Fruit fly (Drosophila melanogaster) whole organism, embryonic: ENCODE measurements around the gene put.

Experiments
- CG10462 ChIP-seq: fragments of 200-800 bp; sonication (Bioruptor generic); optimal IDR thresholded peaks from 2 replicates; lab custom pipeline; 2016; ENCODE audit warnings: missing biosample characterization, missing genetic modification characterization
- CG12659 ChIP-seq: fragments of 200-800 bp; sonication (Bioruptor generic); optimal IDR thresholded peaks from 3 replicates; lab custom pipeline; 2017; ENCODE audit warnings: mild to moderate bottlenecking, missing biosample characterization, missing genetic modification reagents, missing genetic modification characterization
- CG12769 ChIP-seq: fragments of 200-800 bp; sonication (Bioruptor generic); optimal IDR thresholded peaks from 2 replicates; lab custom pipeline; 2019; ENCODE audit warnings: missing biosample characterization, mild to moderate bottlenecking, missing genetic modification characterization, moderate library complexity
- CG13287 ChIP-seq: fragments of 200-800 bp; sonication (Bioruptor generic); IDR thresholded peaks from 2 replicates; pipeline ENCODE4 v1.3.6; 2022; ENCODE audit warnings: missing biosample characterization, missing genetic modification characterization; ENCODE audit not compliant: partially characterized antibody
- CG14860 ChIP-seq: fragments of 200-800 bp; sonication (Bioruptor generic); IDR thresholded peaks from 3 replicates; pipeline ENCODE4 v1.3.6; 2022; ENCODE audit warnings: missing biosample characterization, missing genetic modification characterization; ENCODE audit not compliant: partially characterized antibody
- CG15514 ChIP-seq: fragments of 200-800 bp; sonication (Bioruptor generic); optimal IDR thresholded peaks from 3 replicates; lab custom pipeline; 2017; ENCODE audit warnings: missing biosample characterization, missing genetic modification characterization, mild to moderate bottlenecking, moderate library complexity, missing genetic modification reagents
- CG1603 ChIP-seq: fragments of 200-800 bp; sonication (Bioruptor generic); optimal IDR thresholded peaks from 2 replicates; lab custom pipeline; 2019; ENCODE audit warnings: missing biosample characterization, mild to moderate bottlenecking, missing genetic modification characterization, moderate library complexity
- CG17186 ChIP-seq: fragments of 200-800 bp; sonication (Bioruptor generic); optimal IDR thresholded peaks from 3 replicates; lab custom pipeline; 2017; ENCODE audit warnings: missing biosample characterization, missing genetic modification reagents, missing genetic modification characterization
- CG2120 ChIP-seq: fragments of 200-800 bp; sonication (Bioruptor generic); optimal IDR thresholded peaks from 3 replicates; lab custom pipeline; 2016; ENCODE audit warnings: missing biosample characterization, missing genetic modification characterization
- CG2712 ChIP-seq: fragments of 200-800 bp; optimal IDR thresholded peaks from 3 replicates; lab custom pipeline; 2019; ENCODE audit warnings: missing biosample characterization, mild to moderate bottlenecking, missing genetic modification characterization, moderate library complexity
- CG3065 ChIP-seq: fragments of 200-800 bp; sonication (Bioruptor generic); optimal IDR thresholded peaks from 2 replicates; lab custom pipeline; 2016; ENCODE audit warnings: missing biosample characterization, missing genetic modification characterization
- CG33213 ChIP-seq: fragments of 200-800 bp; sonication (Bioruptor generic); optimal IDR thresholded peaks from 3 replicates; lab custom pipeline; 2016; ENCODE audit warnings: missing biosample characterization, missing genetic modification characterization
- Dp ChIP-seq: fragments of 200-800 bp; sonication (Bioruptor generic); optimal IDR thresholded peaks from 2 replicates; lab custom pipeline; 2018; ENCODE audit warnings: missing biosample characterization, mild to moderate bottlenecking, missing genetic modification characterization, moderate library complexity
- Ets65A ChIP-seq: fragments of 200-800 bp; sonication (Bioruptor generic); peaks from one replicate; lab custom pipeline; 2016; ENCODE audit warnings: missing biosample characterization, missing genetic modification characterization
- Ets97D ChIP-seq: fragments of 200-800 bp; sonication (Bioruptor generic); optimal IDR thresholded peaks from 3 replicates; lab custom pipeline; 2016; ENCODE audit warnings: missing biosample characterization, missing genetic modification characterization
- Lhr ChIP-seq: fragments of 200-800 bp; sonication (Bioruptor generic); optimal IDR thresholded peaks from 3 replicates; lab custom pipeline; 2017; ENCODE audit warnings: mild to moderate bottlenecking, missing biosample characterization, missing genetic modification reagents, missing genetic modification characterization
- MBD-R2 ChIP-seq: fragments of 200-800 bp; sonication (Bioruptor generic); IDR thresholded peaks from 2 replicates; pipeline ENCODE4 v1.3.6; 2022; ENCODE audit warnings: missing biosample characterization, missing genetic modification characterization
- MESR4 ChIP-seq: fragments of 200-800 bp; sonication (Bioruptor generic); optimal IDR thresholded peaks from 2 replicates; lab custom pipeline; 2018; ENCODE audit warnings: missing biosample characterization, mild to moderate bottlenecking, missing genetic modification characterization, moderate library complexity
- Mad ChIP-seq: fragments of 200-800 bp; sonication (Bioruptor generic); optimal IDR thresholded peaks from 2 replicates; lab custom pipeline; 2016; ENCODE audit warnings: missing biosample characterization, missing genetic modification characterization
- Med ChIP-seq: fragments of 200-800 bp; sonication (Bioruptor generic); peaks from one replicate; lab custom pipeline; 2016; ENCODE audit warnings: missing biosample characterization, missing genetic modification characterization, mild to moderate bottlenecking, inconsistent platforms, moderate library complexity
- Myb ChIP-seq: fragments of 200-800 bp; sonication (Bioruptor generic); optimal IDR thresholded peaks from 2 replicates; lab custom pipeline; 2016; ENCODE audit warnings: missing biosample characterization, missing genetic modification characterization
- Opbp ChIP-seq: fragments of 200-800 bp; sonication (Bioruptor generic); IDR thresholded peaks from 3 replicates; pipeline ENCODE4 v1.3.6; 2022; ENCODE audit warnings: missing biosample characterization, missing genetic modification characterization; ENCODE audit not compliant: partially characterized antibody
- Pdp1 ChIP-seq, 2 experiments: fragments of 200-800 bp; sonication (Bioruptor generic); optimal IDR thresholded peaks; 3 replicates each; lab custom pipeline; 2016; ENCODE audit warnings: missing biosample characterization in 2 of 2, missing genetic modification characterization in 2 of 2, mild to moderate bottlenecking in 1 of 2, moderate library complexity in 1 of 2
- Rfx ChIP-seq: fragments of 200-800 bp; sonication (Bioruptor generic); IDR thresholded peaks from 2 replicates; pipeline ENCODE4 v1.3.6; 2022; ENCODE audit warnings: missing biosample characterization, missing genetic modification characterization
- amos ChIP-seq: fragments of 200-800 bp; sonication (Bioruptor generic); IDR thresholded peaks from 2 replicates; pipeline ENCODE4 v1.3.6; 2022; ENCODE audit warnings: missing biosample characterization, missing genetic modification characterization; ENCODE audit not compliant: partially characterized antibody
- bigmax ChIP-seq: fragments of 200-800 bp; sonication (Bioruptor generic); optimal IDR thresholded peaks from 2 replicates; lab custom pipeline; 2018; ENCODE audit warnings: missing biosample characterization, mild to moderate bottlenecking, missing genetic modification characterization
- chinmo ChIP-seq: fragments of 200-800 bp; sonication (Bioruptor generic); IDR thresholded peaks from 4 replicates; pipeline ENCODE4 v1.3.6; 2022; ENCODE audit warnings: missing biosample characterization, missing genetic modification characterization; ENCODE audit not compliant: partially characterized antibody
- chn ChIP-seq: fragments of 200-800 bp; sonication (Bioruptor generic); optimal IDR thresholded peaks from 2 replicates; lab custom pipeline; 2016; ENCODE audit warnings: missing biosample characterization, missing genetic modification characterization
- dm ChIP-seq: fragments of 200-800 bp; sonication (Bioruptor generic); optimal IDR thresholded peaks from 3 replicates; lab custom pipeline; 2016; ENCODE audit warnings: missing biosample characterization, missing genetic modification characterization
- dpn ChIP-seq, 2 experiments: fragments of 200-800 bp; sonication (Bioruptor generic); optimal IDR thresholded peaks; 3 replicates each; lab custom pipeline; 2016; ENCODE audit warnings: missing biosample characterization in 2 of 2, missing genetic modification characterization in 2 of 2
- ftz-f1 ChIP-seq: fragments of 200-800 bp; sonication (Bioruptor generic); optimal IDR thresholded peaks from 2 replicates; lab custom pipeline; 2016; ENCODE audit warnings: missing biosample characterization, missing genetic modification characterization
- gro ChIP-seq: fragments of 200-800 bp; sonication (Bioruptor generic); optimal IDR thresholded peaks from 2 replicates; lab custom pipeline; 2016; ENCODE audit warnings: missing biosample characterization, missing genetic modification characterization
- gsb-n ChIP-seq: fragments of 200-800 bp; sonication (Bioruptor generic); optimal IDR thresholded peaks from 3 replicates; lab custom pipeline; 2018; ENCODE audit warnings: missing biosample characterization, mild to moderate bottlenecking, missing genetic modification characterization
- hb ChIP-seq: fragments of 200-800 bp; sonication (Bioruptor generic); IDR thresholded peaks from 3 replicates; pipeline ENCODE4 v1.3.6; 2022; ENCODE audit warnings: missing biosample characterization, missing genetic modification characterization; ENCODE audit not compliant: partially characterized antibody
- her ChIP-seq: fragments of 200-800 bp; sonication (Bioruptor generic); optimal IDR thresholded peaks from 2 replicates; lab custom pipeline; 2016; ENCODE audit warnings: missing biosample characterization, missing genetic modification characterization
- hkb ChIP-seq, 2 experiments: fragments of 200-800 bp in 1 of 2; fragments of >200 bp in 1 of 2; sonication (Bioruptor generic) in 1 of 2; IDR thresholded peaks in 1 of 2; optimal IDR thresholded peaks in 1 of 2; 2 replicates each; pipeline versions ENCODE4 v1.3.6 to Lab custom; 2017 to 2022; ENCODE audit warnings: missing biosample characterization in 1 of 2, missing genetic modification characterization in 1 of 2
- jumu ChIP-seq: fragments of 200-800 bp; sonication (Bioruptor generic); optimal IDR thresholded peaks from 3 replicates; lab custom pipeline; 2016; ENCODE audit warnings: missing biosample characterization, missing genetic modification characterization
- knrl ChIP-seq: fragments of 200-800 bp; sonication (Bioruptor generic); IDR thresholded peaks from 3 replicates; pipeline ENCODE4 v1.3.6; 2022; ENCODE audit warnings: missing biosample characterization, missing genetic modification characterization; ENCODE audit not compliant: partially characterized antibody
- lilli ChIP-seq: fragments of 200-800 bp; sonication (Bioruptor generic); optimal IDR thresholded peaks from 3 replicates; lab custom pipeline; 2016; ENCODE audit warnings: missing biosample characterization, missing genetic modification characterization
- org-1 ChIP-seq: fragments of 200-800 bp; sonication (Bioruptor generic); optimal IDR thresholded peaks from 2 replicates; lab custom pipeline; 2017; ENCODE audit warnings: missing biosample characterization, missing genetic modification characterization
- pros ChIP-seq: fragments of 200-800 bp; sonication (Bioruptor generic); optimal IDR thresholded peaks from 3 replicates; lab custom pipeline; 2019; ENCODE audit warnings: missing biosample characterization, mild to moderate bottlenecking, missing genetic modification characterization, moderate library complexity
- psq ChIP-seq: fragments of 200-800 bp; sonication (Bioruptor generic); optimal IDR thresholded peaks from 2 replicates; lab custom pipeline; 2017; ENCODE audit warnings: missing biosample characterization, missing genetic modification characterization
- sens ChIP-seq: fragments of 200-800 bp; sonication (Bioruptor generic); peaks from one replicate; lab custom pipeline; 2016; ENCODE audit warnings: missing biosample characterization, missing genetic modification characterization
- sisA ChIP-seq: fragments of 200-800 bp; sonication (Bioruptor generic); IDR thresholded peaks from 2 replicates; pipeline ENCODE4 v1.3.6; 2022; ENCODE audit warnings: missing biosample characterization, missing genetic modification characterization
- sob ChIP-seq: fragments of 200-800 bp; sonication (Bioruptor generic); IDR thresholded peaks from 2 replicates; pipeline ENCODE4 v1.3.6; 2022; ENCODE audit warnings: missing biosample characterization, missing genetic modification characterization
- trem ChIP-seq: fragments of 200-800 bp; optimal IDR thresholded peaks from 3 replicates; lab custom pipeline; 2019; ENCODE audit warnings: missing biosample characterization, mild to moderate bottlenecking, missing genetic modification characterization, moderate library complexity
- ttk ChIP-seq: fragments of 200-800 bp; sonication (Bioruptor generic); IDR thresholded peaks from 2 replicates; pipeline ENCODE4 v2.1.2; 2022; ENCODE audit warnings: missing biosample characterization, missing genetic modification characterization
- unc-4 ChIP-seq: fragments of 200-800 bp; sonication (Bioruptor generic); IDR thresholded peaks from 2 replicates; pipeline ENCODE4 v1.3.6; 2022; ENCODE audit warnings: missing biosample characterization, missing genetic modification characterization; ENCODE audit not compliant: partially characterized antibody
- zfh2 ChIP-seq: fragments of 200-800 bp; sonication (Bioruptor generic); optimal IDR thresholded peaks from 2 replicates; lab custom pipeline; 2016; ENCODE audit warnings: missing biosample characterization, missing genetic modification characterization

The put gene

dm6 chr3R:14575718-14576187, 49.8 kb downstream of the put start, which contains the start of gene CG7987 (continued):
- no peak; the same call in 2 of the 3 replicates for TF ChIP-seq CG14860
- TF ChIP-seq chn (GFP tag; lab: Kevin White, UChicago): peak; percentile 43
- TF ChIP-seq trem (tag; lab: Kevin White, UChicago): peak; percentile 47
- TF ChIP-seq CG13287 (GFP tag; lab: Robert Waterston, UW): peak; percentile 68
- peak; percentile 49 for TF ChIP-seq MESR4
- TF ChIP-seq CG12659 (GFP tag; lab: Kevin White, UChicago): peak; percentile 35
- TF ChIP-seq chinmo (GFP tag; lab: Robert Waterston, UW): 0 out of 4 replicates have a peak, but pooled peaks have one; percentile 31
- TF ChIP-seq Pdp1 (GFP tag; optimal IDR thresholded peaks at IDR 0.05; lab: Kevin White, UChicago): peak in 1 of 2 experiments; percentile 23
- TF ChIP-seq Dp: peak; percentile 76
- TF ChIP-seq lilli (GFP tag; lab: Kevin White, UChicago): peak; percentile 21
- peak; percentile 41; the same call in 1 of the 2 replicates for TF ChIP-seq unc-4
- peak; percentile 90 for TF ChIP-seq Lhr
- TF ChIP-seq psq (GFP tag; lab: Kevin White, UChicago): peak; percentile 97
- peak; percentile 27 for TF ChIP-seq CG15514 (GFP tag; lab: Kevin White, UChicago)
- TF ChIP-seq Myb (GFP tag; lab: Kevin White, UChicago): peak; percentile 96
- 0 out of 2 replicates have a peak, but pooled peaks have one; percentile 16 for TF ChIP-seq ttk (GFP tag; lab: Robert Waterston, UW)
- no peak for TF ChIP-seq gsb-n (tag; lab: Kevin White, UChicago)
- TF ChIP-seq bigmax (GFP tag; lab: Kevin White, UChicago): peak; percentile 90
- TF ChIP-seq sisA (GFP tag; lab: Robert Waterston, UW): no peak
- TF ChIP-seq knrl: peak; percentile 6; the same call in 1 of the 3 replicates
- TF ChIP-seq org-1 (GFP tag; lab: Kevin White, UChicago): no peak
- TF ChIP-seq Opbp (GFP tag; lab: Robert Waterston, UW): peak; percentile 67; the same call in 2 of the 3 replicates
- TF ChIP-seq CG2120 (GFP tag; lab: Kevin White, UChicago): peak; percentile 56
- peak; percentile 58 for TF ChIP-seq CG12769 (tag; lab: Kevin White, UChicago)
- TF ChIP-seq ftz-f1 (GFP tag; lab: Kevin White, UChicago): peak; percentile 5
- peak; percentile 3 for TF ChIP-seq her
- peak; percentile 74 for TF ChIP-seq CG1603 (tag; lab: Kevin White, UChicago)
- TF ChIP-seq dpn (GFP tag; optimal IDR thresholded peaks at IDR 0.05; lab: Kevin White, UChicago): peak in 1 of 2 experiments; percentile 38
- peak; percentile 31; the same call in 1 of the 2 replicates for TF ChIP-seq amos (GFP tag; lab: Robert Waterston, UW)
- TF ChIP-seq hkb (optimal IDR thresholded peaks at IDR 0.05; lab: Kevin White, UChicago): peak; percentile 28
- no peak for TF ChIP-seq hkb (GFP tag; IDR thresholded peaks at IDR 0.05; lab: Robert Waterston, UW)
- peak; percentile 86 for TF ChIP-seq sens (GFP tag; lab: Kevin White, UChicago)
- TF ChIP-seq dm: peak; percentile 15
- no peak for TF ChIP-seq pros (GFP tag; lab: Kevin White, UChicago)
- 0 out of 2 replicates have a peak, but pooled peaks have one; percentile 15 for TF ChIP-seq sob (GFP tag; lab: Robert Waterston, UW)
- TF ChIP-seq Ets97D (GFP tag; lab: Kevin White, UChicago): peak; percentile 87
- peak; percentile 40 for TF ChIP-seq zfh2 (GFP tag; lab: Kevin White, UChicago)
- TF ChIP-seq CG33213: peak; percentile 23
- TF ChIP-seq CG17186: peak; percentile 75
- TF ChIP-seq hb (GFP tag; lab: Robert Waterston, UW): no peak
- peak; percentile 12 for TF ChIP-seq gro
- TF ChIP-seq MBD-R2 (GFP tag; lab: Robert Waterston, UW): peak; percentile 25
- peak; percentile 64 for TF ChIP-seq Rfx (GFP tag; lab: Robert Waterston, UW)
- TF ChIP-seq Mad: no peak
- peak; percentile 88 for TF ChIP-seq Med (GFP tag; lab: Kevin White, UChicago)
- no peak for TF ChIP-seq CG3065 (GFP tag; lab: Kevin White, UChicago)
- TF ChIP-seq Ets65A (GFP tag; lab: Kevin White, UChicago): peak; percentile 48
- TF ChIP-seq CG10462 (GFP tag; lab: Kevin White, UChicago): no peak
- peak; percentile 37 for TF ChIP-seq jumu (GFP tag; lab: Kevin White, UChicago)
- peak; percentile 27 for TF ChIP-seq CG2712
